Worm (Caenorhabditis elegans): Measurements from ENCODE around the gene fipr-28.
"Not testable (repeated sequence)": the region's sequence is repeated elsewhere in the genome, so short reads cannot be mapped to it uniquely, and the experiment has no call there.

DNA sequence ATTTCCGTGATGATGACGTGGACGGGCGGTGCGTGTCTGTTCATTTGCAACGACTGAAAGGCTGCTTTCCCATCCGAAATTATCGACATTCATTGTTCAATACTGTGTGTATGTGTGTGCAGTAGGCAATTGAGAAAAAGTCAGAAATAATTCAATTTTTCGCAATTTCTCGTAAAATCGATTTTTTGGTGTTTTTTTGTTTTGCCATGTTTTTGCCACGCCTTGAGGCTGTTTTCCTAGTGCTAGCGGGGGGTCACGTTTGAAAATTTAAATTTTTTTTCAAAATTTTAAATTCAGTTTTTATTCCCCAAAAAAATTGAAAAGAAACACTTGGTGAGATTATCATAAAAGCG, 18.4 kb downstream of the fipr-28 start, which contains the start of gene Y51H4A.13:
- TF ChIP-seq zag-1 (tag; optimal IDR thresholded peaks at IDR 0.05); unc-62 (GFP tag; optimal IDR thresholded peaks at IDR 0.05); R02D3.7 (tag; optimal IDR thresholded peaks at IDR 0.05); elt-1 (tag; optimal IDR thresholded peaks at IDR 0.05); snpc-4 (tag; optimal IDR thresholded peaks at IDR 0.05); nhr-12 (tag; optimal IDR thresholded peaks at IDR 0.05); F13H6.1 (tag; optimal IDR thresholded peaks at IDR 0.05); nhr-6 (tag; optimal IDR thresholded peaks at IDR 0.05); elt-3 (tag; optimal IDR thresholded peaks at IDR 0.05); skn-1 (tag; optimal IDR thresholded peaks at IDR 0.05); ama-1 (optimal IDR thresholded peaks at IDR 0.05); mdl-1 (tag; optimal IDR thresholded peaks at IDR 0.05); sma-9 (GFP tag; optimal IDR thresholded peaks at IDR 0.05); sma-9 (tag; optimal IDR thresholded peaks at IDR 0.05): not testable (repeated sequence)

All from whole organism, L2 larva.